Worm (Caenorhabditis elegans) whole organism, L3 larva: ENCODE results near the gene eif-3.D.

Source experiments
- R02D3.7 ChIP-seq: fragments of 150-350 bp; optimal IDR thresholded peaks from 2 replicates; lab custom pipeline; 2014; ENCODE audit warnings: missing biosample characterization, missing genetic modification characterization
- ZK546.5 ChIP-seq: sonication (generic microtip); optimal IDR thresholded peaks from 2 replicates; lab custom pipeline; 2017; ENCODE audit warnings: missing biosample characterization, missing genetic modification characterization
- ama-1 ChIP-seq: fragments of 150-350 bp; optimal IDR thresholded peaks from 2 replicates; lab custom pipeline; 2018
- ceh-16 ChIP-seq: sonication (generic microtip); optimal IDR thresholded peaks from 2 replicates; lab custom pipeline; 2017; ENCODE audit warnings: missing biosample characterization, missing genetic modification characterization
- ceh-28 ChIP-seq: fragments of 150-350 bp; optimal IDR thresholded peaks from 2 replicates; lab custom pipeline; 2014; ENCODE audit warnings: missing biosample characterization, missing genetic modification reagents, missing genetic modification characterization
- ceh-82 ChIP-seq: fragments of 150-350 bp; optimal IDR thresholded peaks from 2 replicates; lab custom pipeline; 2014; ENCODE audit warnings: missing biosample characterization, missing genetic modification characterization
- ceh-9 ChIP-seq: sonication (generic microtip); optimal IDR thresholded peaks from 2 replicates; lab custom pipeline; 2018; ENCODE audit warnings: missing biosample characterization, missing genetic modification characterization
- daf-12 ChIP-seq: fragments of 150-350 bp; optimal IDR thresholded peaks from 2 replicates; lab custom pipeline; 2014; ENCODE audit warnings: missing biosample characterization, missing genetic modification reagents, missing genetic modification characterization
- egl-27 ChIP-seq: sonication (generic microtip); optimal IDR thresholded peaks from 4 replicates; lab custom pipeline; 2017; ENCODE audit warnings: missing biosample characterization, missing genetic modification reagents, missing genetic modification characterization
- elt-2 ChIP-seq: sonication (generic microtip); optimal IDR thresholded peaks from 2 replicates; lab custom pipeline; 2016; ENCODE audit warnings: missing genetic modification reagents, mild to moderate bottlenecking, missing genetic modification characterization, missing compliant biosample characterization
- elt-3 ChIP-seq, 3 experiments: fragments of 150-350 bp in 1 of 3; sonication (generic microtip) in 2 of 3; optimal IDR thresholded peaks; 2 replicates in 2 of 3; 4 replicates in 1 of 3; lab custom pipeline; 2014 to 2017; ENCODE audit warnings: missing biosample characterization in 3 of 3, missing genetic modification characterization in 3 of 3
- eor-1 ChIP-seq, 2 experiments: fragments of 150-350 bp; optimal IDR thresholded peaks; 2 replicates each; lab custom pipeline; 2014 to 2018; ENCODE audit warnings: missing biosample characterization in 2 of 2, missing genetic modification characterization in 2 of 2
- fkh-10 ChIP-seq: sonication (generic microtip); optimal IDR thresholded peaks from 2 replicates; lab custom pipeline; 2017; ENCODE audit warnings: missing biosample characterization, missing genetic modification reagents, missing genetic modification characterization
- fkh-2 ChIP-seq: fragments of 150-350 bp; optimal IDR thresholded peaks from 2 replicates; lab custom pipeline; 2014; ENCODE audit warnings: missing biosample characterization, missing genetic modification reagents, missing genetic modification characterization
- fos-1 ChIP-seq: fragments of 150-350 bp; optimal IDR thresholded peaks from 2 replicates; lab custom pipeline; 2014; ENCODE audit warnings: missing biosample characterization, missing genetic modification characterization
- lin-15B ChIP-seq: fragments of 150-350 bp; optimal IDR thresholded peaks from 2 replicates; lab custom pipeline; 2014; ENCODE audit warnings: missing biosample characterization, missing genetic modification characterization
- lin-39 ChIP-seq: fragments of 150-350 bp; optimal IDR thresholded peaks from 2 replicates; lab custom pipeline; 2018; ENCODE audit warnings: missing biosample characterization, missing genetic modification reagents, missing genetic modification characterization
- mml-1 ChIP-seq: fragments of 150-350 bp; sonication (generic microtip); optimal IDR thresholded peaks from 3 replicates; lab custom pipeline; 2014; ENCODE audit warnings: missing biosample characterization, missing genetic modification characterization
- nfya-1 ChIP-seq: sonication (generic microtip); optimal IDR thresholded peaks from 2 replicates; lab custom pipeline; 2017; ENCODE audit warnings: missing genetic modification characterization, mild to moderate bottlenecking, missing compliant biosample characterization, antibody characterized with exemption, moderate library complexity; ENCODE audit not compliant: insufficient read depth
- nhr-11 ChIP-seq: fragments of 150-350 bp; optimal IDR thresholded peaks from 2 replicates; lab custom pipeline; 2014; ENCODE audit warnings: missing biosample characterization, missing genetic modification characterization
- nhr-12 ChIP-seq: fragments of 150-350 bp; optimal IDR thresholded peaks from 2 replicates; lab custom pipeline; 2014; ENCODE audit warnings: missing biosample characterization, missing genetic modification characterization
- nhr-23 ChIP-seq: fragments of 150-350 bp; optimal IDR thresholded peaks from 2 replicates; lab custom pipeline; 2014; ENCODE audit warnings: missing biosample characterization, missing genetic modification reagents, missing genetic modification characterization
- nhr-237 ChIP-seq: fragments of 150-350 bp; optimal IDR thresholded peaks from 2 replicates; lab custom pipeline; 2014; ENCODE audit warnings: missing biosample characterization, missing genetic modification characterization
- nhr-25 ChIP-seq: sonication (generic microtip); optimal IDR thresholded peaks from 2 replicates; lab custom pipeline; 2017; ENCODE audit warnings: missing biosample characterization, missing genetic modification characterization
- nhr-28 ChIP-seq: fragments of 150-350 bp; optimal IDR thresholded peaks from 2 replicates; lab custom pipeline; 2014; ENCODE audit warnings: missing biosample characterization, missing genetic modification characterization
- nhr-43 ChIP-seq: sonication (generic microtip); optimal IDR thresholded peaks from 2 replicates; lab custom pipeline; 2016; ENCODE audit warnings: mild to moderate bottlenecking, missing genetic modification characterization, missing compliant biosample characterization; ENCODE audit not compliant: poor library complexity, severe bottlenecking
- nhr-67 ChIP-seq: fragments of 150-350 bp; optimal IDR thresholded peaks from 2 replicates; lab custom pipeline; 2014; ENCODE audit warnings: missing biosample characterization, missing genetic modification characterization
- nhr-76 ChIP-seq: fragments of 150-350 bp; sonication (generic microtip); optimal IDR thresholded peaks from 5 replicates; lab custom pipeline; 2014; ENCODE audit warnings: missing biosample characterization, missing genetic modification characterization
- nhr-77 ChIP-seq: fragments of 150-350 bp; optimal IDR thresholded peaks from 2 replicates; lab custom pipeline; 2014; ENCODE audit warnings: missing biosample characterization, missing genetic modification characterization
- pqm-1 ChIP-seq: fragments of 150-350 bp; optimal IDR thresholded peaks from 2 replicates; lab custom pipeline; 2017; ENCODE audit warnings: missing biosample characterization, missing genetic modification characterization, inconsistent platforms
- tbx-2 ChIP-seq: sonication (generic microtip); optimal IDR thresholded peaks from 2 replicates; lab custom pipeline; 2016; ENCODE audit warnings: mild to moderate bottlenecking, missing genetic modification characterization, missing compliant biosample characterization
- unc-62 ChIP-seq: fragments of 150-350 bp; sonication (generic microtip); optimal IDR thresholded peaks from 4 replicates; lab custom pipeline; 2014; ENCODE audit warnings: missing biosample characterization, missing genetic modification reagents, missing genetic modification characterization
- zag-1 ChIP-seq: fragments of 150-350 bp; optimal IDR thresholded peaks from 2 replicates; lab custom pipeline; 2014; ENCODE audit warnings: missing biosample characterization, missing genetic modification characterization
- ztf-11 ChIP-seq: fragments of 150-350 bp; optimal IDR thresholded peaks from 2 replicates; lab custom pipeline; 2014; ENCODE audit warnings: missing biosample characterization, missing genetic modification characterization
- ztf-4 ChIP-seq: fragments of 150-350 bp; optimal IDR thresholded peaks from 2 replicates; lab custom pipeline; 2014; ENCODE audit warnings: missing biosample characterization, missing genetic modification characterization

The eif-3.D gene

DNA sequence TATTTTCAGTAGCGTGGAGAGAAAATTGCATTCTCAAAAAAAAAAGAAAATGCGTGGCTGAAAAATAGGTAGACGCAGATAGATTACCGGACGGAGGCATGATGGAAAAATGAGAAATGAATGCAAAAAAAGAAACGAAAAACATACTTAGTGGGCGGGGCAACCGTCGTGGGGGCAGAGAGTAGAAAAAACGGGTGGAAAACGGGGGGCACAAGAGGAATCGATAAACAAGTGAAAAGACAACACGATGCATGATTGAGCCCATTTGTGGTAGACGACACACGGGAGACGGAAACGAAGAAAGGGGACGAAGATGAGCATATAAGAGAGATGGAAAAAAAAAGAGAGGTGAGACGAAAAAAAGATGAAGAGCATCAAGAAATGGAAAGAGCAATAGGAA, 17.2 kb upstream of the eif-3.D start:
- TF ChIP-seq lin-39 (tag; lab: Kevin White, UChicago) (peak; percentile 15), nhr-11 (tag; lab: Kevin White, UChicago) (no peak)

DNA sequence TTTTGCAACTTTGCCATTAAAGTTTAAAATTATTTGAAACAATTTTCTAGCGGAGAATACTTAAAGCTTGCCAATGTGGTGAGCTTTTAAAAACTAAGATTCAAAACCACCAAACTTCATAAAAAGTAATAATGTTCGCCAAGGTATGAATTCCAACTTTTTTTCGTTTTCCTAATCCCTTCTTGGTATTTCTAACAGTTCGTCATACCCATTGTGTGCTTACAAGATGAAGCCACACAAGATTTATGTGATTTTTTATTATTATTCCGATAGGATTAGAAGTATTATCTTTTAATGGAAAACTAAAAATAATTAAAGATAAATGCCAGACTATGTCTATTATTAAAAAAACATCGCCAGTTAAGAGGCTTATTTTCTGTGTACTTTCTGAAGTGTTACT, 16.7 kb upstream of the eif-3.D start:
- TF ChIP-seq fkh-10 (no peak), daf-12 (no peak), egl-27 (tag; lab: Kevin White, UChicago) (no peak), ceh-9 (tag; lab: Kevin White, UChicago) (no peak)

DNA sequence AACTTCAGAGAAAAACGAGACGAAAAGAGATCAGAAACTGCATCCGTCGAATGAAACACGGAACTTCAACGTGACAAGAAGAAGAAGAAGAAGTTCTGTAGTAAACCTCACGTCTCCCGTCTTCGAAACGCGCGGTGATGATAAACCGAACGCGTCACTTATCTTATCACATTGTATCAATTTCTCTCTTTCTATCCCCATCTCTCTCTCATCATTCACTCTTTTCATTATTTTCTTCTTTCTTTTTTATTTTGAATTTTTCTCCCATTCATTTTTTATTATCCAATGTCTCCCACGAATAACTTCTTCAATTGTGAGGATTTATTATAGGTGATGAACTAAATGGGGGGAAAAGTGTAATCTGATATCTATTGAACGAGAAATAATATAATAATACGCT, 15.5 kb upstream of the eif-3.D start:
- no peak for TF ChIP-seq mml-1 (tag; lab: Kevin White, UChicago)
- no peak for TF ChIP-seq zag-1 (tag; lab: Kevin White, UChicago)
- TF ChIP-seq ztf-4 (tag; lab: Kevin White, UChicago), result no peak
- TF ChIP-seq nhr-43, result peak; percentile 63
- no peak for TF ChIP-seq pqm-1
- no peak for TF ChIP-seq nhr-12
- no peak for TF ChIP-seq ceh-16 (tag; lab: Kevin White, UChicago)
- TF ChIP-seq nhr-23 (tag; lab: Kevin White, UChicago), result peak; percentile 73
- TF ChIP-seq ZK546.5 (tag; lab: Kevin White, UChicago), result no peak
- no peak for TF ChIP-seq fkh-2 (tag; lab: Kevin White, UChicago)
- TF ChIP-seq nhr-237, result no peak
- no peak for TF ChIP-seq nhr-28
- no peak for TF ChIP-seq tbx-2 (tag; lab: Kevin White, UChicago)
- TF ChIP-seq lin-15B (tag; lab: Kevin White, UChicago), result no peak
- no peak for TF ChIP-seq ama-1 (lab: Kevin White, UChicago)
- no peak for TF ChIP-seq nhr-11 (tag; lab: Kevin White, UChicago)
- peak; percentile 2 for TF ChIP-seq nhr-25 (tag; lab: Kevin White, UChicago)
- peak; percentile 4 for TF ChIP-seq elt-2 (tag; lab: Kevin White, UChicago)
- TF ChIP-seq daf-12, result no peak
- no peak for TF ChIP-seq ceh-28 (tag; lab: Kevin White, UChicago)
- TF ChIP-seq fkh-10, result no peak
- TF ChIP-seq unc-62 (GFP tag; lab: Kevin White, UChicago), result peak; percentile 3
- no peak for TF ChIP-seq ceh-82
- no peak for TF ChIP-seq eor-1 (tag; optimal IDR thresholded peaks at IDR 0.05; lab: Kevin White, UChicago)
- TF ChIP-seq nfya-1 (tag; lab: Kevin White, UChicago), result no peak
- peak; percentile 48 for TF ChIP-seq R02D3.7 (tag; lab: Kevin White, UChicago)
- TF ChIP-seq elt-3 (tag; optimal IDR thresholded peaks at IDR 0.05; lab: Kevin White, UChicago), result peak; percentile 77 to 99 (median 96)
- no peak for TF ChIP-seq egl-27 (tag; lab: Kevin White, UChicago)

DNA sequence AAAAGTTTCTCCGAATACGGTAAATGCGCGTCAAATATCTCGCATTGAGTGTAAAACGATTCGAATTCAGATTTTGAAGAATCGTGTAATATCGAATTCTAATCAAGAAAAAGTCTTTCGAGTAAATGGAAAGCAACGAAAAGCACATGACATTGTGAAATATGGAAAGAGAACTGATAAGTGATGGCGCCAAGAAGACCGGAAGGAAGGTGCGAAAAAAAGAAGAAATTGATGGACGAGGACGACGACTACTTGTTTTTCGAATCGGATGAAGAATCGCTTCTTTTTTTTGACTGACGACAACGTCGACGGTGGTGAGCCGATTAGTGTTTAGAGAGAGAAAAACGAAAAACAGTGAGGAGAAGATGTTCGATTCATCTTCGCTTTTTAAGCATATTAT, 14.6 kb upstream of the eif-3.D start:
- TF ChIP-seq elt-2 (tag; lab: Kevin White, UChicago) (peak; percentile 62), nhr-77 (tag; lab: Kevin White, UChicago) (no peak), pqm-1 (peak; percentile 21)

DNA sequence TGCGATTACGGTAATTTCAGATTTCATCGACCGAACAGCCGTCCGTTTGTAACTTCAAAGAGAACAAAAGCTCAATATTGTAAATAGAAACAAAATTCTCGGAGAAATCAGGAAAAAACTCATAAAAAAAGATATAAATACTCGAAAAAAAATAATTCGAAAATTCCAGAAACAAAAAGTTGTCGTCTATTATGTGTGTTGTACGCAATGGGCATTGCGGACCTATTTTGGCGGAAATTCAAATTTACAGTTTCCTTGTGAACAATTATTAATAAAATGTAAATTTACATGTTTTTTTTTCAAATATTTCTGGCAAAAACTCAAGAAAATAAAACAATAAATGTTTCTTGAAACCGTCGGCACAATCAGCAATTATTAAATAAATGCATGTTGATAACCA, 14.1 kb upstream of the eif-3.D start:
- TF ChIP-seq nhr-25 (tag; lab: Kevin White, UChicago), result no peak
- TF ChIP-seq nfya-1 (tag; lab: Kevin White, UChicago), result no peak
- TF ChIP-seq lin-15B (tag; lab: Kevin White, UChicago), result no peak
- TF ChIP-seq fos-1 (tag; lab: Kevin White, UChicago), result no peak
- TF ChIP-seq egl-27 (tag; lab: Kevin White, UChicago), result no peak
- no peak for TF ChIP-seq pqm-1
- TF ChIP-seq nhr-237, result no peak
- TF ChIP-seq elt-2 (tag; lab: Kevin White, UChicago), result no peak
- TF ChIP-seq nhr-23 (tag; lab: Kevin White, UChicago), result no peak
- TF ChIP-seq ztf-11 (tag; lab: Kevin White, UChicago), result no peak
- no peak for TF ChIP-seq fkh-2 (tag; lab: Kevin White, UChicago)
- TF ChIP-seq nhr-67 (tag; lab: Kevin White, UChicago), result no peak
- TF ChIP-seq fkh-10, result no peak
- no peak for TF ChIP-seq nhr-76 (tag; lab: Kevin White, UChicago)
- no peak for TF ChIP-seq ztf-4 (tag; lab: Kevin White, UChicago)
- TF ChIP-seq, all 47 proteins: peak for 0
